Worm (Caenorhabditis elegans) whole organism, L4 larva: ENCODE measurements around the gene decr-1.1.

Experiments used
- ama-1 ChIP-seq: fragments of 150-350 bp; optimal IDR thresholded peaks from 2 replicates; lab custom pipeline; 2014; ENCODE audit warnings: inconsistent platforms, mixed read lengths
- ceh-62 ChIP-seq: sonication (generic microtip); optimal IDR thresholded peaks from 2 replicates; lab custom pipeline; 2017; ENCODE audit warnings: missing biosample characterization, missing genetic modification characterization
- daf-12 ChIP-seq: fragments of 150-350 bp; optimal IDR thresholded peaks from 2 replicates; lab custom pipeline; 2014; ENCODE audit warnings: missing biosample characterization, missing genetic modification reagents, missing genetic modification characterization
- duxl-1 ChIP-seq: sonication (generic microtip); optimal IDR thresholded peaks from 2 replicates; lab custom pipeline; 2016; ENCODE audit warnings: mild to moderate bottlenecking, missing genetic modification characterization, moderate library complexity, missing compliant biosample characterization; ENCODE audit not compliant: poor library complexity
- lin-29 ChIP-seq: fragments of 200-800 bp; sonication (Bioruptor generic); IDR thresholded peaks from 2 replicates; pipeline ENCODE4 v1.3.6; 2022; ENCODE audit warnings: missing genetic modification reagents, missing genetic modification characterization, missing compliant biosample characterization
- lin-39 ChIP-seq: fragments of 150-350 bp; optimal IDR thresholded peaks from 2 replicates; lab custom pipeline; 2014; ENCODE audit warnings: missing biosample characterization, missing genetic modification reagents, missing genetic modification characterization
- lsy-2 ChIP-seq, 2 experiments: fragments of 150-350 bp in 1 of 2; sonication (generic microtip) in 1 of 2; optimal IDR thresholded peaks; 2 replicates each; lab custom pipeline; 2014 to 2017; ENCODE audit warnings: missing biosample characterization in 2 of 2, missing genetic modification characterization in 2 of 2
- madf-5 ChIP-seq, 2 experiments: fragments of 200-800 bp; sonication (Bioruptor generic); IDR thresholded peaks; 2 replicates each; pipeline ENCODE4 v1.3.6; 2022; ENCODE audit warnings: missing compliant biosample characterization in 2 of 2, missing genetic modification characterization in 2 of 2
- nhr-237 ChIP-seq: sonication (generic microtip); optimal IDR thresholded peaks from 2 replicates; lab custom pipeline; 2017; ENCODE audit warnings: missing biosample characterization, missing genetic modification characterization
- pqm-1 ChIP-seq: sonication (generic microtip); optimal IDR thresholded peaks from 2 replicates; lab custom pipeline; 2017; ENCODE audit warnings: missing biosample characterization, missing genetic modification characterization
- skn-1 ChIP-seq: fragments of 150-350 bp; optimal IDR thresholded peaks from 2 replicates; lab custom pipeline; 2014; ENCODE audit warnings: missing biosample characterization, missing genetic modification characterization
- snpc-4 ChIP-seq: fragments of 150-350 bp; optimal IDR thresholded peaks from 2 replicates; lab custom pipeline; 2014; ENCODE audit warnings: missing biosample characterization, missing genetic modification characterization
- spr-1 ChIP-seq: sonication (generic microtip); optimal IDR thresholded peaks from 2 replicates; lab custom pipeline; 2016; ENCODE audit warnings: mild to moderate bottlenecking, missing genetic modification characterization, missing compliant biosample characterization

- no peak for TF ChIP-seq duxl-1
- TF ChIP-seq lsy-2 (tag; optimal IDR thresholded peaks at IDR 0.05; lab: Kevin White, UChicago) = no peak
- TF ChIP-seq ama-1 (lab: Kevin White, UChicago) = no peak
- TF ChIP-seq lin-29 = no peak
- no peak for TF ChIP-seq spr-1 (tag; lab: Kevin White, UChicago)
- TF ChIP-seq ceh-62 (tag; lab: Kevin White, UChicago) = no peak
- TF ChIP-seq pqm-1 (tag; lab: Kevin White, UChicago) = no peak
- no peak for TF ChIP-seq nhr-237 (tag; lab: Kevin White, UChicago)
- TF ChIP-seq snpc-4 = no peak
- TF ChIP-seq daf-12 (tag; lab: Kevin White, UChicago) = no peak
- TF ChIP-seq skn-1 (tag; lab: Kevin White, UChicago) = no peak
- TF ChIP-seq madf-5 (GFP tag; IDR thresholded peaks at IDR 0.05; lab: Robert Waterston, UW) = no peak
- TF ChIP-seq lin-39 (tag; lab: Kevin White, UChicago) = no peak
Measured at ce11 chrV:13762426-13763127, 19.6 kb upstream of the decr-1.1 start, which contains the start of gene F20G2.6.
